Fruit fly (Drosophila melanogaster): ENCODE measurements around the gene Ndc80.
A peak's percentile ranks its signal among the peaks of the same experiment; 100 is the strongest.

Ndc80 gene

dm6 chrX:13563483-13564443, 48.1 kb downstream of the Ndc80 start, which contains the start of the genes CG46311 and Tpst (continued):
- TF ChIP-seq zfh1 (GFP tag; IDR thresholded peaks at IDR 0.05) (peak; percentile 72; the same call in 2 of the 3 replicates), pho (GFP tag; optimal IDR thresholded peaks at IDR 0.05) (peak; percentile 33), hb (GFP tag; IDR thresholded peaks at IDR 0.05; ENCODE audit: partially characterized antibody) (no peak), CG1603 (tag; optimal IDR thresholded peaks at IDR 0.05) (peak; percentile 80), sr (GFP tag; IDR thresholded peaks at IDR 0.05) (peak; percentile 43; the same call in 2 of the 3 replicates), Lpt (GFP tag; optimal IDR thresholded peaks at IDR 0.05) (no peak), Dfd (GFP tag; optimal IDR thresholded peaks at IDR 0.05) (no peak), CG2202 (tag; optimal IDR thresholded peaks at IDR 0.05) (no peak), lbe (GFP tag; optimal IDR thresholded peaks at IDR 0.05) (no peak), CG6854 (GFP tag; optimal IDR thresholded peaks at IDR 0.05) (no peak), vfl (GFP tag; optimal IDR thresholded peaks at IDR 0.05) (no peak), zen (tag; optimal IDR thresholded peaks at IDR 0.05) (peak; percentile 26), nmo (GFP tag; optimal IDR thresholded peaks at IDR 0.05) (peak; percentile 48), tin (GFP tag; optimal IDR thresholded peaks at IDR 0.05) (peak; percentile 76), cg (GFP tag; optimal IDR thresholded peaks at IDR 0.05) (peak; percentile 73), vnd (GFP tag; IDR thresholded peaks at IDR 0.05; ENCODE audit: partially characterized antibody) (no peak), aop (GFP tag; IDR thresholded peaks at IDR 0.05) (peak; percentile 48; the same call in 1 of the 2 replicates), zfh2 (GFP tag; optimal IDR thresholded peaks at IDR 0.05) (peak; percentile 30), scrt (GFP tag; optimal IDR thresholded peaks at IDR 0.05) (peak; percentile 48), luna (GFP tag; optimal IDR thresholded peaks at IDR 0.05) (no peak), CG6254 (GFP tag; optimal IDR thresholded peaks at IDR 0.05) (no peak), CG4707 (GFP tag; optimal IDR thresholded peaks at IDR 0.05) (peak; percentile 27), sens (GFP tag) (peak; percentile 74), CG3995 (GFP tag; optimal IDR thresholded peaks at IDR 0.05) (no peak), CG5180 (GFP tag; optimal IDR thresholded peaks at IDR 0.05) (no peak), CG11398 (GFP tag; optimal IDR thresholded peaks at IDR 0.05) (peak; percentile 19), shn (GFP tag; optimal IDR thresholded peaks at IDR 0.05) (peak; percentile 51), Stat92E (GFP tag; optimal IDR thresholded peaks at IDR 0.05) (peak in 1 of 3 experiments; percentile 59), Sin3A (optimal IDR thresholded peaks at IDR 0.05) (peak; percentile 61), CG14050 (GFP tag; IDR thresholded peaks at IDR 0.05) (no peak), kay (GFP tag; optimal IDR thresholded peaks at IDR 0.05) (no peak), tup (GFP tag; optimal IDR thresholded peaks at IDR 0.05) (no peak), PHDP (tag; optimal IDR thresholded peaks at IDR 0.05) (peak; percentile 3), tll (GFP tag; optimal IDR thresholded peaks at IDR 0.05) (no peak), ato (GFP tag; IDR thresholded peaks at IDR 0.05; ENCODE audit: partially characterized antibody) (no peak), eve (GFP tag; optimal IDR thresholded peaks at IDR 0.05) (no peak), CG7987 (GFP tag; optimal IDR thresholded peaks at IDR 0.05) (peak; percentile 2), CG3065 (GFP tag; optimal IDR thresholded peaks at IDR 0.05) (peak; percentile 13), Myb (GFP tag; optimal IDR thresholded peaks at IDR 0.05) (peak; percentile 65), CG13296 (GFP tag; optimal IDR thresholded peaks at IDR 0.05) (no peak), CG31224 (GFP tag; IDR thresholded peaks at IDR 0.05) (peak; percentile 36; the same call in 1 of the 2 replicates), CG10321 (GFP tag; IDR thresholded peaks at IDR 0.05) (0 out of 2 replicates have a peak, but pooled peaks have one; percentile 41), en (GFP tag; optimal IDR thresholded peaks at IDR 0.05) (peak; percentile 39), gce (GFP tag; IDR thresholded peaks at IDR 0.05) (peak; percentile 47; the same call in 1 of the 3 replicates), Fer1 (GFP tag; optimal IDR thresholded peaks at IDR 0.05) (peak; percentile 44), row (GFP tag; IDR thresholded peaks at IDR 0.05) (peak; percentile 21; the same call in 1 of the 3 replicates), oc (tag; optimal IDR thresholded peaks at IDR 0.05) (no peak), chif (GFP tag; optimal IDR thresholded peaks at IDR 0.05) (peak; percentile 6 to 83)
